Worm (Caenorhabditis elegans): Measurements from ENCODE around the gene arrd-19.

arrd-19 gene

DNA sequence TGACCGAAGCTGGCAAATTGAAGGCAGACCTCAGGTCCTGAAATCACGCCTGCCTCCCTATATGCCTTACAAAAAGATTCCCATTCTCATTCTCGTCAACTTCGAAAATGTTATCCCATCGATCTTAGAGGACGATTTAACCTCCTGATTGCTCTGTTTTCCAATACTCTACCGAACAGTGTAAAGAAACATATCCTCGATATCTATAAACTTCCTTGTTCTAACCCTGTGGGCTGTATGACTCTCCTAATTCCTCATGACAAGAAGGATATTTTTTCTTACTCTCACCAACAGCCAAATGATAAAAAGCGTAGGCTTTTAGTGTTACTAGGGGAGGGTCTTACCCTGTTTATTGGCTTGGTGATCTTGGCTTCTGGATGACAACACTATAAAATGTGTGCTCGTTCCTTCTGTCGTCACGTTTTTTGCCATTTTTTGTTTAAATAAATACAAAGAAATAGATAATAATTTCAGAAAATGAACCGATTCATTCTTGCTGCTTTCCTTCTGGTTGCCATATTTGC, 41.7 kb downstream of the arrd-19 start, which contains the start of gene T28A11.4:
Gene T28A11.4 (plus strand): TSS at position 474 of the 524 bp plus-strand sequence.
- TF ChIP-seq aly-1 (tag; optimal IDR thresholded peaks at IDR 0.05), result no peak
- TF ChIP-seq scrt-1 (GFP tag; IDR thresholded peaks at IDR 0.05), result no peak
- TF ChIP-seq tra-4 (tag; optimal IDR thresholded peaks at IDR 0.05), result no peak
- no peak for TF ChIP-seq flt-1 (GFP tag; IDR thresholded peaks at IDR 0.05)
- TF ChIP-seq pes-1 (GFP tag; IDR thresholded peaks at IDR 0.05), result no peak
- no peak for TF ChIP-seq tbx-11 (GFP tag; IDR thresholded peaks at IDR 0.05)
- no peak for TF ChIP-seq ama-1 (optimal IDR thresholded peaks at IDR 0.05)

DNA sequence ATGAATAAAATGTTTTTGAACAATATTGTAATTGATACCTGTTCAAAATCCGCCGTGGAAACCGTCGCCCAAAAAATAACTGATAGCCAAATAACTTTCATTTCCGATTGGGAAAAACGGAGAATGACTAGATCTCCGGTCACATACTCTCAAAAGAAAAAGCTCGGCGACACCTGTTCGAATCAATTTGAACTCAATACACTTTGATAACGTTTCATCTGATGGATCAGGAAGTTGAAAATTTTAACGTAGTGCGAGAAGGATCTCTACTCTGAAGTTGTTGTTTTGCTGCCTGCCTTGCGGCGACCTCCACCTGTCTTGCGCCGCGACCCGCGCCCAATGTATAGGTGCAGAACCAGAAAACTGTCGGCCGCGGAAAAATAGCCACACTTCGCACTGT, 42.2 kb downstream of the arrd-19 start, which contains the start of gene T28A11.20:
Gene T28A11.20 (minus strand): TSS at position 101 of the 400 bp plus-strand sequence.
- no peak for TF ChIP-seq B0310.2 (tag; optimal IDR thresholded peaks at IDR 0.05)
- no peak for TF ChIP-seq hmbx-1 (tag; optimal IDR thresholded peaks at IDR 0.05)
- no peak for TF ChIP-seq flt-1 (GFP tag; IDR thresholded peaks at IDR 0.05)
- TF ChIP-seq ets-7 (tag; optimal IDR thresholded peaks at IDR 0.05), result no peak
- TF ChIP-seq tbx-11 (GFP tag; IDR thresholded peaks at IDR 0.05), result no peak
- no peak for TF ChIP-seq ama-1 (optimal IDR thresholded peaks at IDR 0.05)
- TF ChIP-seq hmg-4 (GFP tag; optimal IDR thresholded peaks at IDR 0.05), result no peak
- TF ChIP-seq scrt-1 (GFP tag; IDR thresholded peaks at IDR 0.05), result no peak
- no peak for TF ChIP-seq pes-1 (GFP tag; IDR thresholded peaks at IDR 0.05)
- no peak for TF ChIP-seq aly-1 (tag; optimal IDR thresholded peaks at IDR 0.05)
- TF ChIP-seq ceh-13 (GFP tag; optimal IDR thresholded peaks at IDR 0.05), result no peak
- TF ChIP-seq tbx-37 (GFP tag; conservative IDR thresholded peaks at IDR 0.05), result no peak
- no peak for TF ChIP-seq hnd-1 (tag; optimal IDR thresholded peaks at IDR 0.05)
- TF ChIP-seq ceh-36 (tag; optimal IDR thresholded peaks at IDR 0.05), result no peak

DNA sequence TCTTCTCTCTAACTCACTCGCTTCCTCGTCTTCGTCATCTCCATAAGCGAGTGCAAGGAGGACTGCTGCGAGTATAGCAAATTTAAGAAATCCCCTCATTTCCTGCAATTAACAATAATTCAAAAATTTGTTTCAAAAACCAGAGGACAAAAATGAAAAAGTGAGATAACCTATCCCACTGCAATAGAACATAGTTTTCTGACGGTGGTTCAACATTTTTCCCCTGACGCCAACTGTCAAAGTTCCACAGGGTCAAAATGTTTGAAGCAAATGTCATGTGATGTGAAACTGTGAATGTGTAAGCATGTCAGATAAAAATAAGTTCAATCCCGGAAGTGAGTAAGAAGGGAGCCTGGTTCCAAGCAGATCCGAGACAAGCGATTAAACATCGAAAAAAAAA, 45.9 kb downstream of the arrd-19 start, which contains the start of gene T28A11.19:
Gene T28A11.19 (minus strand): TSS at position 108 of the 400 bp plus-strand sequence.
- TF ChIP-seq tbx-11 (GFP tag; IDR thresholded peaks at IDR 0.05) (no peak), hmbx-1 (tag; optimal IDR thresholded peaks at IDR 0.05) (no peak), flt-1 (GFP tag; IDR thresholded peaks at IDR 0.05) (no peak), pes-1 (GFP tag; IDR thresholded peaks at IDR 0.05) (no peak), ama-1 (optimal IDR thresholded peaks at IDR 0.05) (no peak), ets-7 (tag; optimal IDR thresholded peaks at IDR 0.05) (no peak), tra-4 (tag; optimal IDR thresholded peaks at IDR 0.05) (no peak), ceh-13 (GFP tag; optimal IDR thresholded peaks at IDR 0.05) (no peak), aly-1 (tag; optimal IDR thresholded peaks at IDR 0.05) (no peak), hmg-4 (GFP tag; optimal IDR thresholded peaks at IDR 0.05) (no peak), tbx-37 (GFP tag; conservative IDR thresholded peaks at IDR 0.05) (no peak), ceh-36 (tag; optimal IDR thresholded peaks at IDR 0.05) (no peak), F13C5.2 (tag; optimal IDR thresholded peaks at IDR 0.05) (no peak), scrt-1 (GFP tag; IDR thresholded peaks at IDR 0.05) (no peak), sea-1 (GFP tag; conservative IDR thresholded peaks at IDR 0.05) (no peak), B0310.2 (tag; optimal IDR thresholded peaks at IDR 0.05) (no peak), hnd-1 (tag; optimal IDR thresholded peaks at IDR 0.05) (no peak)

DNA sequence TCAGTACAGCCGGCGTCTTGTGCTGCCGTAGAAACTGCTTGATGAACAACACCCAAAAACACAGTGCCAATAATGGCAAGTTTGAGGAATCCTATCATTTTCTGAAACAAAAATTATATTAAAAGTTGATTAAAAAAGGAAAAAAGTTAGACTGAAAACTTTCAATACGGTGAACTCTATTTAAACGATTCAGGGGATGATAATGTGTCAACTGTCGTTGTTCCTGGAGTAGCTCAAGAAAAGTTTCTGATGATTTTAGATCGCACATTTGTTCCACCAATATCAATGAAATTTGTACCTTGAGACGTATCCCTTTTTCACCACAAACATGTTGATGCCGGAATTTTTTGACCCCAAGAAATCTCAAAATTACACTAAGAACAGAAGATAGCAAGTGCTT, 47.4 kb downstream of the arrd-19 start, which contains the start of gene T28A11.18:
Gene T28A11.18 (minus strand): TSS at position 101 of the 400 bp plus-strand sequence.
- TF ChIP-seq B0310.2 (tag; optimal IDR thresholded peaks at IDR 0.05) (no peak), aly-1 (tag; optimal IDR thresholded peaks at IDR 0.05) (no peak), hnd-1 (tag; optimal IDR thresholded peaks at IDR 0.05) (no peak), flt-1 (GFP tag; IDR thresholded peaks at IDR 0.05) (no peak), sea-1 (GFP tag; conservative IDR thresholded peaks at IDR 0.05) (no peak), hmbx-1 (tag; optimal IDR thresholded peaks at IDR 0.05) (no peak), hmg-4 (GFP tag; optimal IDR thresholded peaks at IDR 0.05) (no peak), ceh-13 (GFP tag; optimal IDR thresholded peaks at IDR 0.05) (no peak)

DNA sequence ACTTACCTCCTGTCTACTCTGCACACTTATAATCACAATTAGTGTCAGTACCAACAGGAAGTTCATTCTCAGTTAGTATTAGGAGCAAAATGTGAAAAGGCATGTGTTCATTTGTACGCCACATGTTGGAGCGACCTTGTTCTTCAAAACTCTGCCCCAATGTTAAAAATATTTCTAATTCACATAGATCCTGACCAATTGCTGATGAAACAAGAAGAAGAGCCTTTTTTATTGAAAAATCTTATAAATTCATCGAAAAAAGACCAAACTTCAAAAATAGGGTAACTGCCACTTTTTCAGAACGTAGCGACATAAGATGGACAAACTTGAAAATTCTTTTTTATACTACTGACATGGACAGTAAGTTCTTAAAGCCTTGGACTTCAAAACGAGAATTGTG, 49.1 kb downstream of the arrd-19 start, which contains the start of gene T28A11.17:
Gene T28A11.17 (minus strand): TSS at position 101 of the 400 bp plus-strand sequence.
- TF ChIP-seq B0310.2 (tag; optimal IDR thresholded peaks at IDR 0.05) (no peak), tra-4 (tag; optimal IDR thresholded peaks at IDR 0.05) (no peak), aly-1 (tag; optimal IDR thresholded peaks at IDR 0.05) (no peak), tbx-11 (GFP tag; IDR thresholded peaks at IDR 0.05) (no peak), ceh-13 (GFP tag; optimal IDR thresholded peaks at IDR 0.05) (no peak), ceh-36 (tag; optimal IDR thresholded peaks at IDR 0.05) (no peak)

Data from whole organism, early embryonic.